Fruit fly (Drosophila melanogaster): ENCODE measurements around the gene CG17544.
A peak's percentile ranks its signal among the peaks of the same experiment; 100 is the strongest.

Gene CG17544

DNA sequence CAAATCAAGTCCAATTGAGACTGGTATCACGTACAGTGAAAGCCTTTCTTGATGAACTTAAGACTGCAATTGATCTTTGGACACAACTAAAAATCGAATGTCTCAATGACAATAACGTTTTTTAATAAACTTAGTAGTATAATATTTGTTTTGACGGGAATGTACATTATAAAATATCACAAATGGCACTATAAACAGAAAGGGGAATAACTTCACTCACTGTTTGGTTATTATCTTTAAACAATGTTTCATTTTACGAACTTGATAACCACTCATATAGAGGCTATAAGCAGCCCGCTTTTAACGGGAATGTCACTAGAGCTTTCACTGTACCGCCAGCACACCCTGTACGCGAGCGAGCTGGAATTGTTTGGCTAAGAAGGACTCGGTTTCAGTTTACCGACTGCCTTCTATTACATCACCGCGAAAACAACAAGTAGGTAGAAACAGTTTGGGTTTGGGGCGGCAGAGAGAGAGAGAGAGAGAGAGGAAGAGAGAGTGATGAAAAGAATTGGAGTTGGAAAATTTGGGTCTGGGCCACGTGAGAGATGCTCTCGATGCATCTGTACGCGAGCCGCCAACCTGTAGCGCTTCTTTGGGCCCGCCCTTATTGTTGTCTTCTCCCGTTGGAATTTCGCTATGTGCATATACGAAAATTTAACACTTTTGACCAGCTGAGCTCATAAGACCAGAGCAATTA, 526 bp downstream of the CG17544 start (continued):
- TF ChIP-seq eg (GFP tag; IDR thresholded peaks at IDR 0.05), result 0 out of 3 replicates have a peak, but pooled peaks have one; percentile 9
- peak; percentile 8 for TF ChIP-seq CG7368 (GFP tag; optimal IDR thresholded peaks at IDR 0.05)
- peak; percentile 14 for TF ChIP-seq CG1621 (tag; optimal IDR thresholded peaks at IDR 0.05)
- no peak for TF ChIP-seq CG4318 (GFP tag; optimal IDR thresholded peaks at IDR 0.05)
- TF ChIP-seq CG6792 (GFP tag; optimal IDR thresholded peaks at IDR 0.05), result peak; percentile 56
- no peak for TF ChIP-seq Eip93F (GFP tag; optimal IDR thresholded peaks at IDR 0.05)
- peak; percentile 59 for TF ChIP-seq CG3919 (GFP tag; optimal IDR thresholded peaks at IDR 0.05)
- peak; percentile 30 for TF ChIP-seq CG11762 (GFP tag; optimal IDR thresholded peaks at IDR 0.05; ENCODE audit: insufficient read depth)
- TF ChIP-seq fd85E (GFP tag; optimal IDR thresholded peaks at IDR 0.05), result no peak
- TF ChIP-seq fd59A (GFP tag; optimal IDR thresholded peaks at IDR 0.05), result peak; percentile 9
- no peak for TF ChIP-seq CG6854 (GFP tag; optimal IDR thresholded peaks at IDR 0.05)
- TF ChIP-seq CG11294 (GFP tag; IDR thresholded peaks at IDR 0.05), result no peak
- no peak for TF ChIP-seq Blimp-1 (GFP tag; optimal IDR thresholded peaks at IDR 0.05)
- TF ChIP-seq salr (GFP tag; optimal IDR thresholded peaks at IDR 0.05), result peak; percentile 4 to 50
- TF ChIP-seq CG8119 (GFP tag; IDR thresholded peaks at IDR 0.05), result 0 out of 3 replicates have a peak, but pooled peaks have one; percentile 40
- peak; percentile 57 for TF ChIP-seq CG32006 (GFP tag; optimal IDR thresholded peaks at IDR 0.05)
- peak; percentile 88 for TF ChIP-seq Eip78C (GFP tag)

DNA sequence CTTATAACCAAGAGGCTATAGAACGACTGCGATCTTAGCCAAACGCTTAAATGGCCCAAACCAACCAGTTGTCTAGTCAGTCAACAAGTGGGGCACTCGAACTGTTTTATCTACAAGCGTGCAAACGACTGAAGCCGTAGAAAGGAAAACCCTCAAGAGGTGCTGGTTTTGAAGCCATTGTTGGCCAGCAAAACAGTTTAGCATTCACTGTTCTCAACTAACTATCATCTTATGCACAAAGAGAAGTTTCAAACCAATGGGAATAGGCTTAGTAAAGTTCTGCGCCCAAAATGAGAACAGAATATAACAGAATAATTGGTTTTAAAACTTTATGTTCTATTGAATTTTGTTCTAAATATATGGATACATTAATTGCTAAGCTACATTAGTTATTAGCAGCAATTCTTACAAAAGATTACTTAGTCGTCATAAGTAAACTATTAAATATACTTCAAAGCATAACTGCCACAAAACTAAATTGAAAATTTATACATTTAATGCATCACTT, 4.5 kb downstream of the CG17544 start, which contains the start of gene CG31798:
Gene CG31798, plus strand, starts transcription at position 458 of the 508 bp plus-strand sequence.
- TF ChIP-seq CG6276 (GFP tag; optimal IDR thresholded peaks at IDR 0.05) (no peak), CG6808 (GFP tag; optimal IDR thresholded peaks at IDR 0.05) (no peak), OdsH (GFP tag; optimal IDR thresholded peaks at IDR 0.05) (no peak), ss (GFP tag; optimal IDR thresholded peaks at IDR 0.05) (no peak), Sox15 (GFP tag; optimal IDR thresholded peaks at IDR 0.05) (no peak), CG3919 (GFP tag; optimal IDR thresholded peaks at IDR 0.05) (no peak), net (GFP tag; optimal IDR thresholded peaks at IDR 0.05) (no peak), CG1621 (tag; optimal IDR thresholded peaks at IDR 0.05) (no peak), Hr4 (GFP tag; optimal IDR thresholded peaks at IDR 0.05) (no peak)

DNA sequence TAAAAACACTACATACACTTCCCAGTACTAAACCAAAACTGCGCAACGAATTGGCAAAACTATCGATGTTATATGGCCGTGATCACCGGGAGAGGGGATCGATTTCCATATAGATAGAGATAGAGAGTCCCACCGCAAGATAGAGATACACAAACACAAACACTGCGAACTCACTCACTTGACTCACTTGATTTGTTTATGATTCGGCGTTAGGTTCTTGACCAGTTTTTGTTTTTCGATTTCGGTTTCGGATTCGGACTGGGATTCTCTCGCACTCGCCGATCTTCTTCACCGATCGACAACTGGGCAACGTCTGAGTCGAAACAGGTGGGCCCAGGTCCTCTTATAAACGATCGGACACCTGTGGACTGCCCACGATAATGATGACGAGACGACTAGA, 8.5 kb downstream of the CG17544 start, which contains the start of gene CG17549:
Gene CG17549, minus strand, starts transcription at position 327 of the 400 bp plus-strand sequence.
- TF ChIP-seq Eip78C (GFP tag) (no peak), CG8632 (GFP tag; optimal IDR thresholded peaks at IDR 0.05) (no peak), CG1621 (tag; optimal IDR thresholded peaks at IDR 0.05) (no peak), Met (GFP tag; optimal IDR thresholded peaks at IDR 0.05) (no peak), svp (GFP tag) (no peak)

DNA sequence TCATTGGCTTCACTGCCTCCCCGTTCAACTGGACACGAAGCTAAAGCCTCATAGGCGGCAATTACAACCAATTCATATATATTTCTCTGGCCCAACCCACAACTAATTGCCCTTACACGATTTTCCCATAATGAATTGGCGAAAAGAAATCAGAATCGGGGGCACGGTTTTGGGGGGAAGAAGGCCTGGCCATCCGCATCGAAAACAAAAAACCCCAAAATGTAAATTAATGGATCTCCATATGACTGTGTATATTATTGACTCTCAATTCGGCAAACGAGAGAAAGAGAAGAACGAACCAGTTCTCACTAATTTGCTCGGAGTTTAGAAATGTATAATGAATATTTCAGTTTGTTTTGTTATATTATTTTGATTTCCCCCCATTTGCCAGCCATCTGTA, 9.3 kb downstream of the CG17544 start:
- TF ChIP-seq Smox (GFP tag; optimal IDR thresholded peaks at IDR 0.05) (no peak), net (GFP tag; optimal IDR thresholded peaks at IDR 0.05) (no peak), CG6854 (GFP tag; optimal IDR thresholded peaks at IDR 0.05) (no peak), CG1621 (tag; optimal IDR thresholded peaks at IDR 0.05) (no peak), CG4318 (GFP tag; optimal IDR thresholded peaks at IDR 0.05) (no peak), eg (GFP tag; IDR thresholded peaks at IDR 0.05) (no peak), Eip75B (GFP tag; optimal IDR thresholded peaks at IDR 0.05) (no peak), CG6163 (GFP tag; IDR thresholded peaks at IDR 0.05) (no peak), Hr39 (GFP tag; optimal IDR thresholded peaks at IDR 0.05) (no peak), cyc (GFP tag; optimal IDR thresholded peaks at IDR 0.05) (no peak), Sox14 (GFP tag; optimal IDR thresholded peaks at IDR 0.05) (no peak)

All from whole organism, prepupa.